Worm (Caenorhabditis elegans) whole organism, young adult: ENCODE results near the gene R13A1.1.

ENCODE experiments used
- B0035.1 ChIP-seq: sonication (generic microtip); optimal IDR thresholded peaks from 2 replicates; lab custom pipeline; 2016; ENCODE audit warnings: missing genetic modification characterization, mild to moderate bottlenecking, missing compliant biosample characterization, missing genotype, missing genetic modification reagents
- B0336.3 ChIP-seq: fragments of 200-800 bp; sonication (Bioruptor generic); IDR thresholded peaks from 2 replicates; pipeline ENCODE4 v1.3.6; 2022; ENCODE audit warnings: missing genetic modification characterization, missing compliant biosample characterization
- F10E7.11 ChIP-seq: sonication (generic microtip); optimal IDR thresholded peaks from 2 replicates; lab custom pipeline; 2017; ENCODE audit warnings: mild to moderate bottlenecking, missing genetic modification characterization, moderate library complexity, missing compliant biosample characterization
- F55B11.4 ChIP-seq: sonication (generic microtip); optimal IDR thresholded peaks from 2 replicates; lab custom pipeline; 2016; ENCODE audit warnings: missing compliant biosample characterization, missing genetic modification characterization, borderline replicate concordance; ENCODE audit not compliant: insufficient read depth
- Y53G8AR.9 ChIP-seq: fragments of 200-800 bp; sonication (Bioruptor generic); conservative IDR thresholded peaks from 2 replicates; pipeline ENCODE4 v1.3.6; 2022; ENCODE audit warnings: missing genetic modification reagents, missing genetic modification characterization, missing compliant biosample characterization
- Y56A3A.18 ChIP-seq: fragments of 200-800 bp; sonication (Bioruptor generic); IDR thresholded peaks from 2 replicates; pipeline ENCODE4 v1.3.6; 2022; ENCODE audit warnings: missing genetic modification reagents, missing genetic modification characterization, missing compliant biosample characterization
- Y67H2A.10 ChIP-seq: fragments of 200-800 bp; sonication (Bioruptor generic); conservative IDR thresholded peaks from 2 replicates; pipeline ENCODE4 v1.3.6; 2022; ENCODE audit warnings: missing genetic modification reagents, missing genetic modification characterization, missing compliant biosample characterization
- akir-1 ChIP-seq: fragments of 200-800 bp; sonication (Bioruptor generic); optimal IDR thresholded peaks from 2 replicates; lab custom pipeline; 2018; ENCODE audit warnings: mild to moderate bottlenecking, missing genetic modification characterization, moderate library complexity, missing compliant biosample characterization
- attf-3 ChIP-seq: fragments of 200-800 bp; sonication (Bioruptor generic); conservative IDR thresholded peaks from 2 replicates; pipeline ENCODE4 v1.3.6; 2022; ENCODE audit warnings: missing genetic modification reagents, missing genetic modification characterization, missing compliant biosample characterization
- bed-1 ChIP-seq: fragments of 200-800 bp; sonication (Bioruptor generic); IDR thresholded peaks from 2 replicates; pipeline ENCODE4 v1.3.6; 2022; ENCODE audit warnings: missing genetic modification reagents, missing genetic modification characterization, missing compliant biosample characterization
- cebp-1 ChIP-seq, 2 experiments: fragments of 200-800 bp in 1 of 2; sonication (Bioruptor generic) in 1 of 2; sonication (generic microtip) in 1 of 2; IDR thresholded peaks in 1 of 2; optimal IDR thresholded peaks in 1 of 2; 2 replicates each; pipeline versions ENCODE4 v1.3.6 to Lab custom; 2017 to 2022; ENCODE audit warnings: missing compliant biosample characterization in 2 of 2, missing genetic modification characterization in 2 of 2, mild to moderate bottlenecking in 1 of 2, missing genetic modification reagents in 1 of 2, moderate library complexity in 1 of 2
- ceh-27 ChIP-seq: fragments of 200-800 bp; sonication (Bioruptor generic); optimal IDR thresholded peaks from 2 replicates; lab custom pipeline; 2018; ENCODE audit warnings: mild to moderate bottlenecking, missing genetic modification characterization, moderate library complexity, missing compliant biosample characterization
- ceh-40 ChIP-seq: fragments of 200-800 bp; sonication (Bioruptor generic); IDR thresholded peaks from 2 replicates; pipeline ENCODE4 v1.3.6; 2022; ENCODE audit warnings: missing genetic modification characterization, missing compliant biosample characterization
- ceh-91 ChIP-seq: fragments of 200-800 bp; sonication (Bioruptor generic); IDR thresholded peaks from 2 replicates; pipeline ENCODE4 v1.3.6; 2022; ENCODE audit warnings: missing genetic modification reagents, missing genetic modification characterization, missing compliant biosample characterization
- die-1 ChIP-seq: sonication (generic microtip); optimal IDR thresholded peaks from 2 replicates; lab custom pipeline; 2016; ENCODE audit warnings: missing genotype, mild to moderate bottlenecking, missing genetic modification characterization, missing compliant biosample characterization
- dox-1 ChIP-seq: fragments of 200-800 bp; sonication (Bioruptor generic); IDR thresholded peaks from 2 replicates; pipeline ENCODE4 v1.3.6; 2022; ENCODE audit warnings: missing genetic modification reagents, missing genetic modification characterization, missing compliant biosample characterization
- dpff-1 ChIP-seq: sonication (generic microtip); optimal IDR thresholded peaks from 2 replicates; lab custom pipeline; 2017; ENCODE audit warnings: mild to moderate bottlenecking, missing genetic modification characterization, missing compliant biosample characterization
- hlh-12 ChIP-seq: sonication (generic microtip); optimal IDR thresholded peaks from 2 replicates; lab custom pipeline; 2016; ENCODE audit warnings: missing genetic modification characterization, missing compliant biosample characterization
- let-526 ChIP-seq: fragments of 200-800 bp; sonication (Bioruptor generic); IDR thresholded peaks from 2 replicates; pipeline ENCODE4 v1.3.6; 2022; ENCODE audit warnings: missing genetic modification reagents, missing genetic modification characterization, missing compliant biosample characterization
- lin-40 ChIP-seq: sonication (generic microtip); optimal IDR thresholded peaks from 2 replicates; lab custom pipeline; 2016; ENCODE audit warnings: missing genetic modification characterization, mild to moderate bottlenecking, missing compliant biosample characterization, missing genotype, missing genetic modification reagents
- lin-54 ChIP-seq: fragments of 200-800 bp; sonication (Bioruptor generic); optimal IDR thresholded peaks from 2 replicates; lab custom pipeline; 2018; ENCODE audit warnings: mild to moderate bottlenecking, missing genetic modification characterization, missing compliant biosample characterization
- lir-1 ChIP-seq: fragments of 200-800 bp; sonication (Bioruptor generic); conservative IDR thresholded peaks from 2 replicates; pipeline ENCODE4 v1.3.6; 2022; ENCODE audit warnings: missing genetic modification reagents, missing genetic modification characterization, missing compliant biosample characterization
- lsl-1 ChIP-seq: fragments of 200-800 bp; sonication (Bioruptor generic); optimal IDR thresholded peaks from 2 replicates; lab custom pipeline; 2018; ENCODE audit warnings: mild to moderate bottlenecking, missing genetic modification characterization, moderate library complexity, missing compliant biosample characterization
- lsy-27 ChIP-seq: sonication (generic microtip); optimal IDR thresholded peaks from 2 replicates; lab custom pipeline; 2017; ENCODE audit warnings: missing genetic modification characterization, mild to moderate bottlenecking, missing compliant biosample characterization, antibody characterized with exemption, missing genotype, borderline replicate concordance; ENCODE audit not compliant: insufficient read depth
- nhr-80 ChIP-seq: sonication (generic microtip); optimal IDR thresholded peaks from 2 replicates; lab custom pipeline; 2016; ENCODE audit warnings: missing genetic modification characterization, missing compliant biosample characterization
- rpc-1 ChIP-seq, 2 experiments: fragments of 150-350 bp in 1 of 2; sonication (generic microtip) in 1 of 2; optimal IDR thresholded peaks; 2 replicates each; lab custom pipeline; 2014 to 2018; ENCODE audit warnings: missing biosample characterization in 1 of 2, missing genetic modification characterization in 1 of 2, missing genetic modification reagents in 1 of 2, missing genotype in 1 of 2
- ztf-25 ChIP-seq: fragments of 200-800 bp; sonication (Bioruptor generic); IDR thresholded peaks from 2 replicates; pipeline ENCODE4 v1.3.6; 2022; ENCODE audit warnings: missing genetic modification reagents, missing genetic modification characterization, missing compliant biosample characterization
- ztf-6 ChIP-seq: fragments of 200-800 bp; sonication (Bioruptor generic); IDR thresholded peaks from 2 replicates; pipeline ENCODE4 v1.3.6; 2022; ENCODE audit warnings: missing genetic modification reagents, missing genetic modification characterization, missing compliant biosample characterization

The R13A1.1 gene

DNA sequence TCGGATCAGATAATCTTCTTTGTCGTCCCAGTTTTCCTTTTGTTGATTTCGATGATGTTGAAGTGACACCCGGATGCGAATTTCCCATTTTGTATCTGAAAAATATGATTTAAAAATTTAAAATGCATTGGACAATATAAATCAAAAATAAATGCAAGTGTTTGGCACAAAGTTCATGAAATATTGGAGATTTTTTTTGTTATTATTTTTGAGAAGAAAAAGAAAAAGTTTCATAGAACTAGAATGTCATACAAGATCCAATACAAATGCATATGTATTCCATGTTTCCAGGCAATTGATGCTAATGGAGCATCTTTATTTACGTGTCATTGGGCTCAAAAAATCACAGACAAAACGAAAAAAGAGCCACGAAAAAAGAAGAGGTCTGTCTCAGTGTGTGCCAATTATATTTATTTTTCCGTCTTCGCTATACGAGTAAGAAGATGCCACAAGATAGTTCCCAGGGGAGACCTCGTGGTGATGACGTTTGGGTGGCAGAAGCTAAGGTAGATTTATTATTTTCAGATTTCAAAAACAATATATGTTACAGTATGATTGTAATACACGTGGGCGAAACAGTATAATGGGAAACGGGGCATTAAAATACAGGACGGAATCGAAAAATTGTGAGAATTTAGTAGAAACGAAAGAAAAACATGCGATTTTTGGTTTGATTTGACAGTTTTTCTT is at the start of gene R13A1.1, which contains the start of gene glb-23:
Gene R13A1.1 (plus strand): TSS at position 640 of the 690 bp plus-strand sequence.
Gene glb-23 (minus strand): TSS at position 101 of the 690 bp plus-strand sequence.
- no peak for TF ChIP-seq rpc-1 (optimal IDR thresholded peaks at IDR 0.05; lab: Kevin White, UChicago)
- no peak for TF ChIP-seq rpc-1 (tag; optimal IDR thresholded peaks at IDR 0.05; lab: Kevin White, UChicago)
- no peak for TF ChIP-seq lin-40 (tag; lab: Kevin White, UChicago)
- TF ChIP-seq, all 124 proteins: peak for 0

DNA sequence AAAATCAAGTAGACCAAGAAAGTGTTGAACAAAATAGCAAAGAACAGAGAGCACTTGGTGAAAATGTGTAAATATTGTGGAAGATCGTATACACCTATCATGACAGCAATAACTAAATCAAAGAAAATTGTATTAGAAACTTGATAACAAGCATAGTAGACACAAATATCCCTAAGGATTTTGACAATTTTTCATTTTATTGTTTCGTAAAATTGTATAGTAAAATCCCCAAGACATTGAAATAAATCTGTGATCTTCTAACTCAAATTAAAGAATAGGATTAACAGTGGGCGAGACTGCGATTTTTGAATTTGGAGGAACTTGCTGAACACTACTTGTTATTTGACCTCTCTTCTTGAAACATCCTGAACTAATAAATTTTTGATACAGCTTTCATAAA is 48.6 kb upstream of the R13A1.1 start, which contains the start of gene str-220:
Gene str-220 (minus strand): TSS at position 101 of the 400 bp plus-strand sequence.
- TF ChIP-seq die-1 (tag; lab: Kevin White, UChicago) (no peak), lin-54 (GFP tag; lab: Kevin White, UChicago) (no peak), ceh-91 (GFP tag; lab: Robert Waterston, UW) (no peak)
- TF ChIP-seq, all 124 proteins: peak for 0

DNA sequence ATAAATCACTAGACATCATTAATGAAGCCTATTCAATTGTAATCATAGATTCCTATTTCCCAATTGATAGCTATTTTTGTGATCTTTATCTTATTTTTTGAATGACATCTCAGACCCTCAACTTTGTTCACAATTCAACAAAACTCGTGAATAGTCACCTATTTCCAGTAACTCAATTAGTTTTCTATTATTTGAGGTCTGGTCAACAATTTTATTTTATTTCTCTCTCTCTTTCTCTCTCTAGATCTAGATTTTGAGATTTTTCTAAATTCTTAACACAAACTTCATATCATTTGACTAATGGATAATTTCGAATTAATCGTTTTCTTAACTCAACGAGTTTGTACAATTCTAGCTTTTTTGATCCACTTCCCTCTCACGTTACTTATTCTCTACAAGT is 46.3 kb upstream of the R13A1.1 start, which contains the start of gene str-1:
Gene str-1 (plus strand): TSS at position 301 of the 400 bp plus-strand sequence.
- TF ChIP-seq cebp-1 (GFP tag; IDR thresholded peaks at IDR 0.05; lab: Robert Waterston, UW) (no peak), cebp-1 (tag; optimal IDR thresholded peaks at IDR 0.05; lab: Kevin White, UChicago) (no peak), F10E7.11 (tag; lab: Kevin White, UChicago) (no peak), attf-3 (GFP tag; lab: Robert Waterston, UW) (no peak), lir-1 (GFP tag; lab: Robert Waterston, UW) (no peak), lsy-27 (tag; lab: Kevin White, UChicago) (no peak), ceh-27 (GFP tag; lab: Kevin White, UChicago) (no peak), hlh-12 (no peak), Y56A3A.18 (GFP tag; lab: Robert Waterston, UW) (no peak), ztf-25 (GFP tag; lab: Robert Waterston, UW) (no peak), nhr-80 (tag; lab: Kevin White, UChicago) (no peak)

DNA sequence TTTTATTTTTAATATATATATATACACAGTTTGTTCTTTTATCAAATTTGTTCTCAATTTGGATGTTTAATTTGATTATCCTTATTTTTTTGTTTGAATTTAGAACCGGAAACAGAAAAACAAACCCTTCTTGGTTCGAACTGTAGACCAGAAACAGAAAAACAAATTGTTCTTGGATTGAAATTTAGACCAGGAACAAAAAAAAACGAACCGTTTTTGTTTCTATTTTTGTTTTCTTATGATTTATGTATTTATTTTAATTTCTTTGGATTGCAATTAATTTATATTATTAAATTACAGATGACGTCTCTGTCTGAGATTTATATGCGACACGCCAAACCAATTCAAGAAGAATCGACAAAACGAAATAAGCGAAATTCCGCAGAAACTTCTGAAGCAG is 44.5 kb upstream of the R13A1.1 start, which contains the start of gene C42D4.19:
Gene C42D4.19 (plus strand): TSS at position 301 of the 400 bp plus-strand sequence.
- no peak for TF ChIP-seq lsl-1

DNA sequence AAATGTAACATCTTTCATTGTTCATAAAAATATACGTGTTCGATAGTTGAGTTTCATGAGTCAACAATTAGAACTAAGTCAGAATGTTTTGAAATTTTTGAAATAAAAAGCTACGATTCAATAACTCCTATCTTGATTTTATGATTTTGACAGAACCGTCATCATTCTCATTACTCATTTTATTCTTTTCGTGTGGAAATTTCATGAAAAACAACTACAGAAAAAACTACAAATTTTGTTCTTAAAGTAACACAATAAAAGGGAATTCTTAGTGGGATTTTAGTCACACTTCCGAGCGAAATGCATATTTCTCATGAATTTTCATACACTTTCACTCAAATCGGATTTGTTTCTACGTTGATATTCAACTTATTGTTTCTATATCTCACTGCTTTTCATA is 43.0 kb upstream of the R13A1.1 start, which contains the start of gene str-44:
Gene str-44 (plus strand): TSS at position 301 of the 400 bp plus-strand sequence.
- TF ChIP-seq B0336.3 (GFP tag; lab: Robert Waterston, UW), result no peak
- TF ChIP-seq Y53G8AR.9 (GFP tag; lab: Robert Waterston, UW), result no peak
- no peak for TF ChIP-seq F55B11.4 (tag; lab: Kevin White, UChicago)
- TF ChIP-seq Y67H2A.10 (GFP tag; lab: Robert Waterston, UW), result no peak
- TF ChIP-seq B0035.1 (tag; lab: Kevin White, UChicago), result no peak
- TF ChIP-seq bed-1, result no peak
- no peak for TF ChIP-seq akir-1 (GFP tag; lab: Kevin White, UChicago)
- TF ChIP-seq ztf-6 (GFP tag; lab: Robert Waterston, UW), result no peak
- no peak for TF ChIP-seq ceh-40 (GFP tag; lab: Robert Waterston, UW)
- no peak for TF ChIP-seq dox-1 (GFP tag; lab: Robert Waterston, UW)
- no peak for TF ChIP-seq dpff-1
- no peak for TF ChIP-seq let-526 (GFP tag; lab: Robert Waterston, UW)
